Fruit fly (Drosophila melanogaster) whole organism, wandering third instar larva: Measurements from ENCODE around the gene PNUTS.

Experiments used
- CG32264 ChIP-seq: fragments of 200-800 bp; sonication (Bioruptor generic); optimal IDR thresholded peaks from 2 replicates; lab custom pipeline; 2016; ENCODE audit warnings: missing biosample characterization, missing genetic modification characterization
- CG9705 ChIP-seq: fragments of 200-800 bp; sonication (Bioruptor generic); optimal IDR thresholded peaks from 2 replicates; lab custom pipeline; 2018; ENCODE audit warnings: missing biosample characterization, mild to moderate bottlenecking, missing genetic modification characterization
- CrebA ChIP-seq: fragments of 200-800 bp; sonication (Bioruptor generic); optimal IDR thresholded peaks from 2 replicates; lab custom pipeline; 2016; ENCODE audit warnings: missing biosample characterization, mild to moderate bottlenecking, missing genetic modification characterization, borderline replicate concordance
- Dfd ChIP-seq: fragments of >200 bp; optimal IDR thresholded peaks from 2 replicates; lab custom pipeline; 2017; ENCODE audit warnings: missing biosample characterization, missing genetic modification characterization
- Dif ChIP-seq: fragments of 200-275, 200-300 bp; sonication (Bioruptor generic); optimal IDR thresholded peaks from 2 replicates; lab custom pipeline; 2018; ENCODE audit warnings: missing biosample characterization, missing genetic modification characterization; ENCODE audit not compliant: partially characterized antibody
- HLH106 ChIP-seq: fragments of 200-800 bp; optimal IDR thresholded peaks from 3 replicates; lab custom pipeline; 2019; ENCODE audit warnings: missing biosample characterization, mild to moderate bottlenecking, missing genetic modification characterization, moderate library complexity
- Hnf4 ChIP-seq: fragments of 200-800 bp; sonication (Bioruptor generic); optimal IDR thresholded peaks from 2 replicates; lab custom pipeline; 2016; ENCODE audit warnings: missing biosample characterization, mild to moderate bottlenecking, missing genetic modification characterization
- Hr78 ChIP-seq: fragments of >200 bp; optimal IDR thresholded peaks from 2 replicates; lab custom pipeline; 2017; ENCODE audit warnings: missing biosample characterization, missing genetic modification characterization
- Jra ChIP-seq: sonication (Bioruptor generic); optimal IDR thresholded peaks from 2 replicates; lab custom pipeline; 2016; ENCODE audit warnings: missing biosample characterization, missing genetic modification characterization
- Mio ChIP-seq: sonication (Bioruptor generic); optimal IDR thresholded peaks from 2 replicates; lab custom pipeline; 2016; ENCODE audit warnings: missing biosample characterization, missing genetic modification characterization
- Myc ChIP-seq: fragments of >200 bp; optimal IDR thresholded peaks from 2 replicates; lab custom pipeline; 2017
- N ChIP-seq: fragments of >200 bp; optimal IDR thresholded peaks from 2 replicates; lab custom pipeline; 2018; ENCODE audit warnings: missing biosample characterization, missing external identifiers, missing genetic modification characterization
- Rel ChIP-seq, 2 experiments: fragments of 200-800 bp; sonication (Bioruptor generic) in 1 of 2; optimal IDR thresholded peaks; 2 replicates in 1 of 2; 3 replicates in 1 of 2; lab custom pipeline; 2016 to 2019; ENCODE audit warnings: mild to moderate bottlenecking in 2 of 2, missing biosample characterization in 2 of 2, missing genetic modification characterization in 2 of 2, moderate library complexity in 1 of 2
- Sp1 ChIP-seq: fragments of 200-800 bp; sonication (Bioruptor generic); optimal IDR thresholded peaks from 3 replicates; lab custom pipeline; 2019; ENCODE audit warnings: missing biosample characterization, mild to moderate bottlenecking, missing genetic modification characterization, moderate library complexity
- Vsx2 ChIP-seq: fragments of 200-300, 225-300 bp; sonication (Bioruptor generic); optimal IDR thresholded peaks from 2 replicates; lab custom pipeline; 2018; ENCODE audit warnings: missing biosample characterization, missing genetic modification characterization; ENCODE audit not compliant: partially characterized antibody
- brk ChIP-seq: fragments of 200-800 bp; sonication (Bioruptor generic); optimal IDR thresholded peaks from 2 replicates; lab custom pipeline; 2016; ENCODE audit warnings: missing biosample characterization, mild to moderate bottlenecking, missing genetic modification characterization
- dl ChIP-seq, 2 experiments: fragments of 175-275, 200-275 bp in 1 of 2; fragments of 200-275 bp in 1 of 2; sonication (Bioruptor generic); optimal IDR thresholded peaks; lab custom pipeline; 2018; ENCODE audit warnings: mild to moderate bottlenecking in 2 of 2, missing biosample characterization in 2 of 2, missing genetic modification characterization in 2 of 2, moderate library complexity in 2 of 2; ENCODE audit not compliant: partially characterized antibody in 2 of 2, insufficient read depth in 1 of 2
- dmrt93B ChIP-seq: fragments of 200-800 bp; sonication (Bioruptor generic); optimal IDR thresholded peaks from 2 replicates; lab custom pipeline; 2018; ENCODE audit warnings: missing biosample characterization, mild to moderate bottlenecking, missing genetic modification characterization
- dsf ChIP-seq: sonication (Bioruptor generic); optimal IDR thresholded peaks from 2 replicates; lab custom pipeline; 2016; ENCODE audit warnings: missing biosample characterization, missing genetic modification characterization, borderline replicate concordance
- foxo ChIP-seq, 2 experiments: fragments of 200-800 bp; sonication (Bioruptor generic); optimal IDR thresholded peaks; 2 replicates in 1 of 2; 3 replicates in 1 of 2; lab custom pipeline; 2016 to 2017; ENCODE audit warnings: missing biosample characterization in 2 of 2, missing genetic modification characterization in 2 of 2
- fru ChIP-seq: fragments of 200-800 bp; sonication (Bioruptor generic); optimal IDR thresholded peaks from 3 replicates; lab custom pipeline; 2016; ENCODE audit warnings: missing biosample characterization, mild to moderate bottlenecking, missing genetic modification characterization
- h ChIP-seq: fragments of 200-800 bp; sonication (Bioruptor generic); optimal IDR thresholded peaks from 3 replicates; lab custom pipeline; 2016; ENCODE audit warnings: missing biosample characterization, mild to moderate bottlenecking, missing genetic modification characterization
- lola ChIP-seq: fragments of >200 bp; optimal IDR thresholded peaks from 2 replicates; lab custom pipeline; 2017; ENCODE audit warnings: missing biosample characterization, missing genetic modification characterization
- pan ChIP-seq: fragments of >200 bp; optimal IDR thresholded peaks from 2 replicates; lab custom pipeline; 2017
- psq ChIP-seq: fragments of 200-800 bp; sonication (Bioruptor generic); optimal IDR thresholded peaks from 3 replicates; lab custom pipeline; 2017; ENCODE audit warnings: missing biosample characterization, mild to moderate bottlenecking, missing genetic modification characterization, moderate library complexity
- sage ChIP-seq: fragments of 200-800 bp; sonication (Bioruptor generic); optimal IDR thresholded peaks from 2 replicates; lab custom pipeline; 2016; ENCODE audit warnings: missing biosample characterization, mild to moderate bottlenecking, missing genetic modification characterization
- sv ChIP-seq: fragments of 200-800 bp; sonication (Bioruptor generic); optimal IDR thresholded peaks from 3 replicates; lab custom pipeline; 2016; ENCODE audit warnings: missing biosample characterization, missing genetic modification characterization
- tai ChIP-seq: sonication (Bioruptor generic); optimal IDR thresholded peaks from 2 replicates; lab custom pipeline; 2016; ENCODE audit warnings: missing biosample characterization, missing genetic modification characterization
- woc ChIP-seq: sonication (Bioruptor generic); optimal IDR thresholded peaks from 2 replicates; lab custom pipeline; 2016; ENCODE audit warnings: missing biosample characterization, mild to moderate bottlenecking, missing genetic modification characterization

The PNUTS gene

dm6 chr2L:873724-874504 lies 3.6 kb downstream of the PNUTS start:
- no peak for TF ChIP-seq sv
- no peak for TF ChIP-seq sage (GFP tag; lab: Kevin White, UChicago)
- no peak for TF ChIP-seq CG9705 (GFP tag; lab: Kevin White, UChicago)
- TF ChIP-seq Mio (GFP tag; lab: Kevin White, UChicago): no peak
- no peak for TF ChIP-seq pan (lab: Kevin White, UChicago)
- no peak for TF ChIP-seq Myc
- no peak for TF ChIP-seq dl (GFP tag; optimal IDR thresholded peaks at IDR 0.05; lab: Kevin White, UChicago; ENCODE audit: insufficient read depth in 1 of 2, partially characterized antibody in 2 of 2)
- TF ChIP-seq Dif (GFP tag; lab: Kevin White, UChicago): peak; percentile 45

dm6 chr2L:877002-877401 lies 6.7 kb downstream of the PNUTS start, which contains the start of gene ninaA:
Gene ninaA, plus strand, starts transcription at chr2L:877302.
- TF ChIP-seq Dfd (GFP tag; lab: Kevin White, UChicago) (no peak), tai (GFP tag; lab: Kevin White, UChicago) (no peak), fru (GFP tag; lab: Kevin White, UChicago) (no peak), woc (no peak)

- TF ChIP-seq Myc (peak; percentile 33), Sp1 (no peak)
These were observed 14.7 kb downstream of the PNUTS start, which contains the start of gene CG15824 for dm6 chr2L:884970-885369. Gene CG15824, minus strand, starts transcription at chr2L:885141.

- TF ChIP-seq Sp1: no peak
- no peak for TF ChIP-seq Myc
- TF ChIP-seq dl (GFP tag; optimal IDR thresholded peaks at IDR 0.05; lab: Kevin White, UChicago; ENCODE audit: insufficient read depth in 1 of 2, partially characterized antibody in 2 of 2): no peak
- TF ChIP-seq brk: no peak
- TF ChIP-seq CG32264: no peak
- no peak for TF ChIP-seq Vsx2
- no peak for TF ChIP-seq Jra (GFP tag; lab: Kevin White, UChicago)
- no peak for TF ChIP-seq fru (GFP tag; lab: Kevin White, UChicago)
- TF ChIP-seq, all 38 proteins: peak for 0
These were observed 16.5 kb downstream of the PNUTS start for dm6 chr2L:886743-887142.

- no peak for TF ChIP-seq tai (GFP tag; lab: Kevin White, UChicago)
- TF ChIP-seq CrebA (GFP tag; lab: Kevin White, UChicago): no peak
- no peak for TF ChIP-seq Hr78 (GFP tag; lab: Kevin White, UChicago)
- TF ChIP-seq Mio (GFP tag; lab: Kevin White, UChicago): no peak
- TF ChIP-seq Dif (GFP tag; lab: Kevin White, UChicago): no peak
- no peak for TF ChIP-seq Hnf4 (GFP tag; lab: Kevin White, UChicago)
- TF ChIP-seq woc: no peak
These were observed 17.5 kb downstream of the PNUTS start for dm6 chr2L:887788-888187.

dm6 chr2L:889799-890198 lies 19.5 kb downstream of the PNUTS start:
- TF ChIP-seq N (no peak), Hnf4 (GFP tag; lab: Kevin White, UChicago) (no peak), dsf (GFP tag; lab: Kevin White, UChicago) (no peak), CG32264 (no peak), Dfd (GFP tag; lab: Kevin White, UChicago) (no peak), Vsx2 (no peak), h (GFP tag; lab: Kevin White, UChicago) (no peak), foxo (GFP tag; optimal IDR thresholded peaks at IDR 0.05; lab: Kevin White, UChicago) (no peak), lola (no peak), Rel (GFP tag; optimal IDR thresholded peaks at IDR 0.05; lab: Kevin White, UChicago) (no peak), Rel (tag; optimal IDR thresholded peaks at IDR 0.05; lab: Kevin White, UChicago) (no peak), tai (GFP tag; lab: Kevin White, UChicago) (no peak), psq (GFP tag; lab: Kevin White, UChicago) (no peak), HLH106 (tag; lab: Kevin White, UChicago) (no peak), dmrt93B (GFP tag; lab: Kevin White, UChicago) (no peak), Hr78 (GFP tag; lab: Kevin White, UChicago) (no peak), sv (no peak), brk (no peak), dl (GFP tag; optimal IDR thresholded peaks at IDR 0.05; lab: Kevin White, UChicago; ENCODE audit: insufficient read depth in 1 of 2, partially characterized antibody in 2 of 2) (no peak), Mio (GFP tag; lab: Kevin White, UChicago) (no peak), sage (GFP tag; lab: Kevin White, UChicago) (no peak)
